Fruit fly (Drosophila melanogaster) whole organism, prepupa: ENCODE results near the gene CG4553.

ENCODE experiments used
- CG10631 ChIP-seq: fragments of 200-800 bp; sonication (Bioruptor generic); optimal IDR thresholded peaks from 2 replicates; lab custom pipeline; 2016; ENCODE audit warnings: missing biosample characterization, missing genetic modification characterization
- CG15336 ChIP-seq: fragments of 200-800 bp; sonication (Bioruptor generic); IDR thresholded peaks from 2 replicates; pipeline ENCODE4 v1.3.6; 2022; ENCODE audit warnings: missing biosample characterization, missing genetic modification characterization
- CG6854 ChIP-seq: fragments of 200-800 bp; sonication (Bioruptor generic); optimal IDR thresholded peaks from 2 replicates; lab custom pipeline; 2017; ENCODE audit warnings: missing biosample characterization, mild to moderate bottlenecking, missing genetic modification characterization
- CG8319 ChIP-seq: fragments of 200-800 bp; sonication (Bioruptor generic); optimal IDR thresholded peaks from 3 replicates; lab custom pipeline; 2016; ENCODE audit warnings: missing biosample characterization, missing genetic modification characterization
- Eip75B ChIP-seq: fragments of 200-800 bp; sonication (Bioruptor generic); optimal IDR thresholded peaks from 3 replicates; lab custom pipeline; 2016; ENCODE audit warnings: missing biosample characterization, missing genetic modification characterization
- Ets21C ChIP-seq: fragments of 200-800 bp; sonication (Bioruptor generic); optimal IDR thresholded peaks from 3 replicates; lab custom pipeline; 2016; ENCODE audit warnings: missing biosample characterization, missing genetic modification characterization
- Ets96B ChIP-seq: fragments of 200-800 bp; optimal IDR thresholded peaks from 2 replicates; lab custom pipeline; 2019; ENCODE audit warnings: missing biosample characterization, mild to moderate bottlenecking, missing genetic modification characterization, moderate library complexity
- Hr4 ChIP-seq: fragments of 200-800 bp; sonication (Bioruptor generic); optimal IDR thresholded peaks from 3 replicates; lab custom pipeline; 2016; ENCODE audit warnings: missing biosample characterization, missing genetic modification characterization
- Lpt ChIP-seq: fragments of 200-800 bp; sonication (Bioruptor generic); optimal IDR thresholded peaks from 3 replicates; lab custom pipeline; 2016; ENCODE audit warnings: missing biosample characterization, missing genetic modification characterization
- Sox14 ChIP-seq: fragments of 200-800 bp; sonication (Bioruptor generic); optimal IDR thresholded peaks from 3 replicates; lab custom pipeline; 2016; ENCODE audit warnings: missing biosample characterization, missing genetic modification characterization
- fd59A ChIP-seq: fragments of 200-800 bp; sonication (Bioruptor generic); optimal IDR thresholded peaks from 2 replicates; lab custom pipeline; 2017; ENCODE audit warnings: missing biosample characterization, mild to moderate bottlenecking, missing genetic modification characterization, missing genetic modification reagents
- vri ChIP-seq: fragments of 200-800 bp; sonication (Bioruptor generic); optimal IDR thresholded peaks from 3 replicates; lab custom pipeline; 2016; ENCODE audit warnings: missing biosample characterization, mild to moderate bottlenecking, missing genetic modification characterization

DNA sequence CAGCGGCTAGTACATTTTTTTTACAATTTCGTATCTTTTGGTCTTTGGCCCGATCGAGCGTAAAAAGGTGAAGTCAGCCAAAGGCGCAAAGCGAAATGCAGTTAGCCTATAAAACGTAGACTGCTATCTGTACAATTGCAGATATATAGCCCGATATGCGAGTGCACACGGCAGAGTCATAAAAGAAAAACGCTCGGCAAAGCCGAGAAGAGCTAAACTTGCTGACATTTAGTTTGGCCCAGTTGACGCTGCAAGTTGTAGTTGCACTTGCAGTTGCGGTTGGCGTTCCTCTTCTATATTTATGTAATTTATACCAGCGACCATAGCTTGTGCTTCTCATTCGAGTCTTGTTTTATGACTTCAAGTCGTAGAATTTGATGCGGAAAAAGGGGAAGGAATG lies 16.1 kb downstream of the CG4553 start:
- TF ChIP-seq Hr4 (no peak), fd59A (GFP tag; lab: Kevin White, UChicago) (no peak), CG6854 (GFP tag; lab: Kevin White, UChicago) (no peak), CG8319 (no peak), vri (GFP tag; lab: Kevin White, UChicago) (no peak), Ets96B (tag; lab: Kevin White, UChicago) (no peak), Ets21C (GFP tag; lab: Kevin White, UChicago) (no peak), Sox14 (GFP tag; lab: Kevin White, UChicago) (no peak), CG15336 (no peak), Lpt (GFP tag; lab: Kevin White, UChicago) (no peak), Eip75B (GFP tag; lab: Kevin White, UChicago) (no peak), CG10631 (GFP tag; lab: Kevin White, UChicago) (no peak)
